Worm (Caenorhabditis elegans) whole organism, L4/young adult: Measurements from ENCODE around the gene C35D10.12.

Source experiments
- W03F9.2 ChIP-seq: fragments of 150-350 bp; optimal IDR thresholded peaks from 2 replicates; lab custom pipeline; 2014; ENCODE audit warnings: missing biosample characterization, missing genetic modification characterization
- dao-5 ChIP-seq: sonication (generic microtip); optimal IDR thresholded peaks from 2 replicates; lab custom pipeline; 2016; ENCODE audit warnings: missing genotype, missing genetic modification characterization, moderate library complexity, missing compliant biosample characterization
- him-1 ChIP-seq: sonication (generic microtip); optimal IDR thresholded peaks from 2 replicates; lab custom pipeline; 2016; ENCODE audit warnings: missing genotype, missing genetic modification reagents, missing genetic modification characterization, missing compliant biosample characterization

The C35D10.12 gene

ce11 chrIII:4837429-4837828 lies 37.1 kb downstream of the C35D10.12 start, which contains the start of the genes acbp-7 and F26A1.19:
Gene acbp-7 (plus strand): TSS chrIII:4837729.
Gene F26A1.19 (plus strand): TSS chrIII:4837731.
- TF ChIP-seq him-1 (tag; lab: Kevin White, UChicago): no peak
- no peak for TF ChIP-seq dao-5 (tag; lab: Kevin White, UChicago)
- TF ChIP-seq W03F9.2 (tag; lab: Kevin White, UChicago): no peak

- TF ChIP-seq dao-5 (tag; lab: Kevin White, UChicago) (no peak), him-1 (tag; lab: Kevin White, UChicago) (no peak), W03F9.2 (tag; lab: Kevin White, UChicago) (no peak)
Measured at ce11 chrIII:4830207-4830606, 44.4 kb downstream of the C35D10.12 start, which contains the start of gene nspd-9. Gene nspd-9 (minus strand): TSS chrIII:4830307.

- TF ChIP-seq him-1 (tag; lab: Kevin White, UChicago): no peak
- no peak for TF ChIP-seq W03F9.2 (tag; lab: Kevin White, UChicago)
- TF ChIP-seq dao-5 (tag; lab: Kevin White, UChicago): no peak
Measured at ce11 chrIII:4829440-4829839, 45.1 kb downstream of the C35D10.12 start, which contains the start of gene F26A1.9. Gene F26A1.9 (minus strand): TSS chrIII:4829540.

- TF ChIP-seq W03F9.2 (tag; lab: Kevin White, UChicago) (no peak), him-1 (tag; lab: Kevin White, UChicago) (no peak), dao-5 (tag; lab: Kevin White, UChicago) (no peak)
Measured at ce11 chrIII:4826606-4827005, 48.0 kb downstream of the C35D10.12 start, which contains the start of gene F26A1.3. Gene F26A1.3 (plus strand): TSS chrIII:4826906.
